4 worm cellular contexts compared by ENCODE assay signal in genomic region chrII:9729196-9729595, ce11.
TF ChIP-seq lines count a peak whose summit lies in the region.

No protein-coding gene starts in this region.

TF ChIP-seq in whole organism, L1 larva, 84 proteins besides CTCF, POLR2A, EP300 and RAD21:
- TF ChIP-seq lin-14 (GFP tag; optimal IDR thresholded peaks at IDR 0.05; lab: Kevin White, UChicago) (peak; percentile 13), efl-3 (GFP tag; optimal IDR thresholded peaks at IDR 0.05; lab: Kevin White, UChicago) (no peak), blmp-1 (tag; optimal IDR thresholded peaks at IDR 0.05; lab: Kevin White, UChicago) (peak; percentile 74)

TF ChIP-seq in whole organism, L2 larva, 48 proteins besides CTCF, POLR2A, EP300 and RAD21:
- TF ChIP-seq egl-27 (tag; optimal IDR thresholded peaks at IDR 0.05; lab: Kevin White, UChicago) (peak; percentile 65), lin-13 (GFP tag; optimal IDR thresholded peaks at IDR 0.05; lab: Kevin White, UChicago) (no peak), nhr-10 (tag; optimal IDR thresholded peaks at IDR 0.05; lab: Kevin White, UChicago) (no peak), skn-1 (tag; optimal IDR thresholded peaks at IDR 0.05; lab: Kevin White, UChicago) (no peak), nhr-21 (tag; optimal IDR thresholded peaks at IDR 0.05; lab: Kevin White, UChicago) (peak; percentile 34), blmp-1 (tag; optimal IDR thresholded peaks at IDR 0.05; lab: Kevin White, UChicago; ENCODE audit: insufficient read depth) (peak; percentile 31), F13H6.1 (tag; optimal IDR thresholded peaks at IDR 0.05; lab: Kevin White, UChicago) (peak; percentile 44), ama-1 (optimal IDR thresholded peaks at IDR 0.05; lab: Kevin White, UChicago) (no peak), fos-1 (tag; optimal IDR thresholded peaks at IDR 0.05; lab: Kevin White, UChicago) (peak; percentile 2)

TF ChIP-seq in whole organism, L3 larva, 47 proteins besides CTCF, POLR2A, EP300 and RAD21:
- TF ChIP-seq nhr-23 (tag; optimal IDR thresholded peaks at IDR 0.05; lab: Kevin White, UChicago): peak; percentile 71
- peak; percentile 35 for TF ChIP-seq lin-15B (tag; optimal IDR thresholded peaks at IDR 0.05; lab: Kevin White, UChicago)
- TF ChIP-seq zag-1 (tag; optimal IDR thresholded peaks at IDR 0.05; lab: Kevin White, UChicago): no peak
- TF ChIP-seq fkh-10 (GFP tag; optimal IDR thresholded peaks at IDR 0.05; lab: Kevin White, UChicago): no peak
- TF ChIP-seq nhr-25 (tag; optimal IDR thresholded peaks at IDR 0.05; lab: Kevin White, UChicago): peak; percentile 59
- TF ChIP-seq pha-4 (tag; optimal IDR thresholded peaks at IDR 0.05; lab: Kevin White, UChicago): peak; percentile 41
TF ChIP-seq in whole organism, L3 larva: peak in this region for 4.

TF ChIP-seq in whole organism, L4 larva, 104 proteins besides CTCF, POLR2A, EP300 and RAD21:
- TF ChIP-seq hlh-11 (tag; optimal IDR thresholded peaks at IDR 0.05; lab: Kevin White, UChicago) (peak; percentile 12), mxl-3 (GFP tag; optimal IDR thresholded peaks at IDR 0.05; lab: Kevin White, UChicago) (peak; percentile 55), D1046.2 (GFP tag; IDR thresholded peaks at IDR 0.05; lab: Robert Waterston, UW) (no peak), nhr-28 (tag; optimal IDR thresholded peaks at IDR 0.05; lab: Kevin White, UChicago) (peak; percentile 24), tra-1 (GFP tag; IDR thresholded peaks at IDR 0.05; lab: Robert Waterston, UW) (0 out of 2 replicates have a peak, but pooled peaks have one; percentile 65), ztf-7 (tag; optimal IDR thresholded peaks at IDR 0.05; lab: Kevin White, UChicago) (no peak), mdl-1 (tag; optimal IDR thresholded peaks at IDR 0.05; lab: Kevin White, UChicago) (peak in 1 of 2 experiments; percentile 45), ceh-20 (GFP tag; IDR thresholded peaks at IDR 0.05; lab: Robert Waterston, UW) (no peak), aha-1 (tag; lab: Kevin White, UChicago) (peak; percentile 49)

Comparison
In these comparisons a context has a peak if more than half of its experiments do, and no peak if none do; other contexts are left out.
1. Of the 29 proteins assayed by ChIP-seq in both whole organism, L4 larva and whole organism, L1 larva: peak only in whole organism, L4 larva: aha-1 and nhr-28; only in whole organism, L1 larva: none; in both: none; in neither: 26; mixed calls (peak in some experiments, not most) for 1.